Worm (Caenorhabditis elegans) whole organism, mixed stage, embryonic: Measurements from ENCODE around the gene try-8.

Experiments
- ces-1 ChIP-seq: fragments of 150-350 bp; optimal IDR thresholded peaks from 2 replicates; lab custom pipeline; 2014; ENCODE audit warnings: missing biosample characterization, missing genetic modification reagents, missing genetic modification characterization
- elt-1 ChIP-seq: sonication (generic microtip); optimal IDR thresholded peaks from 2 replicates; lab custom pipeline; 2017; ENCODE audit warnings: missing genetic modification characterization, mild to moderate bottlenecking, missing compliant biosample characterization, antibody characterized with exemption, moderate library complexity, borderline replicate concordance; ENCODE audit not compliant: insufficient read depth
- elt-3 ChIP-seq: fragments of 150-350 bp; optimal IDR thresholded peaks from 2 replicates; lab custom pipeline; 2014; ENCODE audit warnings: missing biosample characterization, missing genetic modification characterization
- lsy-2 ChIP-seq: fragments of 150-350 bp; optimal IDR thresholded peaks from 2 replicates; lab custom pipeline; 2014; ENCODE audit warnings: missing biosample characterization, missing genetic modification characterization
- pha-4 ChIP-seq: fragments of 150-350 bp; optimal IDR thresholded peaks from 2 replicates; lab custom pipeline; 2018; ENCODE audit warnings: missing biosample characterization, missing genetic modification reagents, missing genetic modification characterization
- unc-62 ChIP-seq: fragments of 150-350 bp; optimal IDR thresholded peaks from 2 replicates; lab custom pipeline; 2014; ENCODE audit warnings: missing biosample characterization, missing genetic modification reagents, missing genetic modification characterization

DNA sequence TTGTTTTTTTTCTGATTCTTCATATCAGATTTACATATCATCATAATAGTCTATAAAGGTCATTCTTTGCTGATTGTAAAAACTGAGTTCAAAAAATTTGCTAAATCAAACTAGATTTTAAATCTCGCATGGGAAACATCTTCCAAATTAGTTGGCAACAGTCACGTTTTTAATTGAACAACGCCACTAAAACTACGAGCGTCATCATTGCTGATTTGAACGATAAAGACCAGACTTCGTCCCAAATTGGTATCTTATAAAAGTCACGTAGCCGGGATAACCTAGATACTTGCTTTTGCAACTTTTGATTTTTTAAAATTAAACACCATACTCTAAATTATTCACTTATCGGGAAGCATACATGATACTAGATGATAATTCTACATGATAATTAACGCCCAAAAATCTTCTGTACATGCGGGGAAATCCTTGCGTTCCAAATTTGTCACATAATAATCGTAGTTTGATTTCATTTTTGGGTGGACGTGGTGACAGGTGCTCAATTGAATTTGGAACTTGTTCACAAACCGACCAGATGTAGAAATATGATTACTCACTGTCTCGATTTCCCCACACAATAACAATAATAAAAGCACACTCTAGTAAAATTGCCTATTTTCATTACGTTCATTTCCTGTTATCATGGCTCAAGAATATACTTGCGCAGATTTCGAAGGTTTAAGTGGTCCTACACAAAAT is 37.0 kb downstream of the try-8 start, which contains the start of gene srw-67:
- no peak for TF ChIP-seq lsy-2 (tag; lab: Kevin White, UChicago)
- TF ChIP-seq unc-62 (GFP tag; lab: Kevin White, UChicago) = no peak
- no peak for TF ChIP-seq elt-1
- TF ChIP-seq elt-3 (tag; lab: Kevin White, UChicago) = no peak
- TF ChIP-seq ces-1 (GFP tag; lab: Kevin White, UChicago) = no peak
- TF ChIP-seq pha-4 = no peak
